Worm (Caenorhabditis elegans): ENCODE results near the gene F58B4.3.

ce11 chrV:10901125-10901524, 28.5 kb upstream of the F58B4.3 start, which contains the start of gene spp-16:
- TF ChIP-seq flt-1 (GFP tag; IDR thresholded peaks at IDR 0.05): no peak
- TF ChIP-seq ztf-23 (GFP tag; IDR thresholded peaks at IDR 0.05): no peak
- no peak for TF ChIP-seq tab-1 (GFP tag; IDR thresholded peaks at IDR 0.05)
- no peak for TF ChIP-seq ref-1 (GFP tag; conservative IDR thresholded peaks at IDR 0.05)
- no peak for TF ChIP-seq cog-1 (tag; optimal IDR thresholded peaks at IDR 0.05)
- TF ChIP-seq T22C8.4 (GFP tag; IDR thresholded peaks at IDR 0.05): no peak
- TF ChIP-seq klf-2 (GFP tag; conservative IDR thresholded peaks at IDR 0.05): no peak
- TF ChIP-seq med-1 (GFP tag; optimal IDR thresholded peaks at IDR 0.05; ENCODE audit: insufficient read depth): no peak
